Fruit fly (Drosophila melanogaster): ENCODE data around the gene Iml1.

Gene Iml1

dm6 chr3L:1515820-1516540 is 17.9 kb downstream of the Iml1 start (continued):
- TF ChIP-seq sc (optimal IDR thresholded peaks at IDR 0.05) (no peak), sc (GFP tag; optimal IDR thresholded peaks at IDR 0.05) (peak; percentile 68), CG14441 (GFP tag; IDR thresholded peaks at IDR 0.05) (no peak; the same call in 1 of the 2 replicates), nau (GFP tag; optimal IDR thresholded peaks at IDR 0.05) (no peak), cwo (GFP tag; optimal IDR thresholded peaks at IDR 0.05) (no peak), gt (GFP tag; IDR thresholded peaks at IDR 0.05) (no peak), ewg (GFP tag; optimal IDR thresholded peaks at IDR 0.05) (peak; percentile 63), CG11504 (tag; optimal IDR thresholded peaks at IDR 0.05) (peak; percentile 83)

dm6 chr3L:1502086-1502893 is 31.5 kb downstream of the Iml1 start, which contains the start of the genes hfp and Psa:
Gene hfp (minus strand): TSS chr3L:1502590.
Gene Psa (plus strand): TSS chr3L:1502843.
- peak; percentile 63 for TF ChIP-seq Scr (GFP tag; IDR thresholded peaks at IDR 0.05; ENCODE audit: partially characterized antibody)
- TF ChIP-seq CG10209 (GFP tag; optimal IDR thresholded peaks at IDR 0.05), result no peak
- no peak for TF ChIP-seq Mes4 (GFP tag; optimal IDR thresholded peaks at IDR 0.05)
- no peak for TF ChIP-seq CG8359 (GFP tag; optimal IDR thresholded peaks at IDR 0.05; ENCODE audit: borderline replicate concordance)
- TF ChIP-seq fu2 (GFP tag; optimal IDR thresholded peaks at IDR 0.05), result no peak
- TF ChIP-seq CG9932 (GFP tag; IDR thresholded peaks at IDR 0.05), result no peak
- peak; percentile 90 for TF ChIP-seq CG3995 (GFP tag; optimal IDR thresholded peaks at IDR 0.05)
- TF ChIP-seq bcd (GFP tag; optimal IDR thresholded peaks at IDR 0.05), result no peak
- TF ChIP-seq Blimp-1 (GFP tag; optimal IDR thresholded peaks at IDR 0.05), result no peak
- no peak for TF ChIP-seq CG10147 (GFP tag; optimal IDR thresholded peaks at IDR 0.05)
- TF ChIP-seq Adf1 (GFP tag; IDR thresholded peaks at IDR 0.05), result no peak
- TF ChIP-seq CG6175 (GFP tag; IDR thresholded peaks at IDR 0.05), result no peak
- TF ChIP-seq Hey (tag; optimal IDR thresholded peaks at IDR 0.05), result no peak
- TF ChIP-seq sd (tag; optimal IDR thresholded peaks at IDR 0.05), result no peak
- no peak for TF ChIP-seq dimm (GFP tag; IDR thresholded peaks at IDR 0.05)
- TF ChIP-seq CG10267 (tag; optimal IDR thresholded peaks at IDR 0.05), result peak; percentile 40
- no peak for TF ChIP-seq CG15269 (tag; optimal IDR thresholded peaks at IDR 0.05)
- TF ChIP-seq repo (GFP tag; optimal IDR thresholded peaks at IDR 0.05), result no peak
- TF ChIP-seq Taf1 (GFP tag; IDR thresholded peaks at IDR 0.05), result no peak
- TF ChIP-seq hb (GFP tag; IDR thresholded peaks at IDR 0.05; ENCODE audit: partially characterized antibody), result peak; percentile 70; the same call in 1 of the 3 replicates
- no peak for TF ChIP-seq HLH54F (GFP tag; optimal IDR thresholded peaks at IDR 0.05)
- TF ChIP-seq aop (GFP tag; IDR thresholded peaks at IDR 0.05), result no peak
- no peak for TF ChIP-seq Rx (GFP tag; IDR thresholded peaks at IDR 0.05)
- peak; percentile 40; the same call in 1 of the 3 replicates for TF ChIP-seq ci (GFP tag; IDR thresholded peaks at IDR 0.05)
- peak; percentile 12; the same call in 1 of the 2 replicates for TF ChIP-seq CG42726 (GFP tag; IDR thresholded peaks at IDR 0.05; ENCODE audit: partially characterized antibody)
- peak; percentile 73 for TF ChIP-seq Dll (GFP tag; IDR thresholded peaks at IDR 0.05; ENCODE audit: partially characterized antibody)
- peak in 1 of 2 experiments; percentile 56 for TF ChIP-seq Pdp1 (GFP tag; optimal IDR thresholded peaks at IDR 0.05)
- peak; percentile 69 for TF ChIP-seq zen2 (GFP tag; IDR thresholded peaks at IDR 0.05; ENCODE audit: partially characterized antibody)
- no peak for TF ChIP-seq pan (optimal IDR thresholded peaks at IDR 0.05)
- no peak for TF ChIP-seq pan (GFP tag; optimal IDR thresholded peaks at IDR 0.05 in 1 of 2, IDR thresholded peaks at IDR 0.05 in 1 of 2)
- peak; percentile 79 for TF ChIP-seq Dp (GFP tag; optimal IDR thresholded peaks at IDR 0.05)
- TF ChIP-seq CG2889 (GFP tag; IDR thresholded peaks at IDR 0.05), result no peak
- no peak for TF ChIP-seq CG14014 (GFP tag; IDR thresholded peaks at IDR 0.05)
- peak; percentile 21; the same call in 1 of the 3 replicates for TF ChIP-seq row (GFP tag; IDR thresholded peaks at IDR 0.05)
- peak; percentile 51; the same call in 1 of the 3 replicates for TF ChIP-seq knrl (GFP tag; IDR thresholded peaks at IDR 0.05; ENCODE audit: partially characterized antibody)
- peak; percentile 86 for TF ChIP-seq CG6791 (GFP tag; IDR thresholded peaks at IDR 0.05; ENCODE audit: partially characterized antibody)
- no peak for TF ChIP-seq CG3407 (GFP tag; optimal IDR thresholded peaks at IDR 0.05)
- no peak for TF ChIP-seq bigmax (GFP tag; optimal IDR thresholded peaks at IDR 0.05)

Measured in whole organism, embryonic.